Worm (Caenorhabditis elegans): ENCODE results near the gene Y79H2A.2.

Gene Y79H2A.2

ce11 chrIII:12060092-12060491 lies 29.5 kb upstream of the Y79H2A.2 start:
- TF ChIP-seq nhr-12 (tag; optimal IDR thresholded peaks at IDR 0.05) (no peak), elt-3 (tag; optimal IDR thresholded peaks at IDR 0.05) (no peak), M03D4.4 (tag; optimal IDR thresholded peaks at IDR 0.05) (no peak), ztf-11 (tag; optimal IDR thresholded peaks at IDR 0.05) (no peak), lsy-2 (tag; optimal IDR thresholded peaks at IDR 0.05) (no peak), ces-1 (GFP tag; optimal IDR thresholded peaks at IDR 0.05) (no peak), nhr-76 (tag; optimal IDR thresholded peaks at IDR 0.05) (no peak), lin-13 (tag; optimal IDR thresholded peaks at IDR 0.05) (no peak), nhr-2 (tag; optimal IDR thresholded peaks at IDR 0.05) (no peak), unc-120 (tag; optimal IDR thresholded peaks at IDR 0.05; ENCODE audit: poor library complexity, severe bottlenecking) (no peak), mep-1 (tag; optimal IDR thresholded peaks at IDR 0.05) (no peak), ceh-43 (GFP tag; optimal IDR thresholded peaks at IDR 0.05) (no peak), blmp-1 (tag; optimal IDR thresholded peaks at IDR 0.05) (no peak), pha-4 (tag; optimal IDR thresholded peaks at IDR 0.05) (no peak), tbx-8 (GFP tag; optimal IDR thresholded peaks at IDR 0.05) (no peak), unc-62 (GFP tag; optimal IDR thresholded peaks at IDR 0.05) (no peak), ham-2 (GFP tag; optimal IDR thresholded peaks at IDR 0.05) (no peak), sptf-1 (tag; optimal IDR thresholded peaks at IDR 0.05) (no peak), flh-1 (GFP tag; optimal IDR thresholded peaks at IDR 0.05) (no peak)

ce11 chrIII:12059521-12059920 lies 29.0 kb upstream of the Y79H2A.2 start:
- TF ChIP-seq M03D4.4 (tag; optimal IDR thresholded peaks at IDR 0.05) (no peak), bed-3 (GFP tag; optimal IDR thresholded peaks at IDR 0.05) (no peak), unc-62 (GFP tag; optimal IDR thresholded peaks at IDR 0.05) (no peak), unc-120 (tag; optimal IDR thresholded peaks at IDR 0.05; ENCODE audit: poor library complexity, severe bottlenecking) (no peak), sem-2 (GFP tag; optimal IDR thresholded peaks at IDR 0.05) (no peak), ces-1 (GFP tag; optimal IDR thresholded peaks at IDR 0.05) (no peak), ceh-43 (GFP tag; optimal IDR thresholded peaks at IDR 0.05) (no peak), ham-2 (GFP tag; optimal IDR thresholded peaks at IDR 0.05) (no peak), zip-8 (tag; optimal IDR thresholded peaks at IDR 0.05) (no peak), mab-5 (tag; optimal IDR thresholded peaks at IDR 0.05) (no peak), nhr-28 (tag; optimal IDR thresholded peaks at IDR 0.05) (no peak), lsy-2 (tag; optimal IDR thresholded peaks at IDR 0.05) (no peak), pha-4 (tag; optimal IDR thresholded peaks at IDR 0.05) (no peak), hlh-1 (tag; optimal IDR thresholded peaks at IDR 0.05) (no peak), nhr-12 (tag; optimal IDR thresholded peaks at IDR 0.05) (no peak), ztf-11 (tag; optimal IDR thresholded peaks at IDR 0.05) (no peak), mls-2 (tag; optimal IDR thresholded peaks at IDR 0.05) (no peak), elt-3 (tag; optimal IDR thresholded peaks at IDR 0.05) (no peak), snpc-4 (tag; optimal IDR thresholded peaks at IDR 0.05) (no peak)

- TF ChIP-seq ceh-43 (GFP tag; optimal IDR thresholded peaks at IDR 0.05), result peak; percentile 13
- TF ChIP-seq ham-2 (GFP tag; optimal IDR thresholded peaks at IDR 0.05), result peak; percentile 9
- peak; percentile 16 for TF ChIP-seq lin-13 (tag; optimal IDR thresholded peaks at IDR 0.05)
- no peak for TF ChIP-seq lin-32 (GFP tag; optimal IDR thresholded peaks at IDR 0.05)
- peak; percentile 26 for TF ChIP-seq lsy-2 (tag; optimal IDR thresholded peaks at IDR 0.05)
- peak; percentile 91 for TF ChIP-seq ces-1 (GFP tag; optimal IDR thresholded peaks at IDR 0.05)
- peak; percentile 41 for TF ChIP-seq mep-1 (tag; optimal IDR thresholded peaks at IDR 0.05)
- no peak for TF ChIP-seq mab-5 (tag; optimal IDR thresholded peaks at IDR 0.05)
- no peak for TF ChIP-seq nhr-28 (tag; optimal IDR thresholded peaks at IDR 0.05)
- TF ChIP-seq unc-120 (tag; optimal IDR thresholded peaks at IDR 0.05; ENCODE audit: poor library complexity, severe bottlenecking), result no peak
- no peak for TF ChIP-seq sem-2 (GFP tag; optimal IDR thresholded peaks at IDR 0.05)
- no peak for TF ChIP-seq drap-1 (GFP tag; optimal IDR thresholded peaks at IDR 0.05)
- no peak for TF ChIP-seq elt-1 (tag; optimal IDR thresholded peaks at IDR 0.05; ENCODE audit: borderline replicate concordance, insufficient read depth)
- TF ChIP-seq flh-1 (GFP tag; optimal IDR thresholded peaks at IDR 0.05), result no peak
- no peak for TF ChIP-seq ceh-39 (tag; optimal IDR thresholded peaks at IDR 0.05)
Measured at ce11 chrIII:12058429-12058828, 27.9 kb upstream of the Y79H2A.2 start, which contains the start of gene arx-3. Gene arx-3 (minus strand): TSS chrIII:12058458.

- TF ChIP-seq ztf-11 (tag; optimal IDR thresholded peaks at IDR 0.05) (no peak), nhr-12 (tag; optimal IDR thresholded peaks at IDR 0.05) (no peak), elt-3 (tag; optimal IDR thresholded peaks at IDR 0.05) (no peak), lsy-2 (tag; optimal IDR thresholded peaks at IDR 0.05) (no peak), pha-4 (tag; optimal IDR thresholded peaks at IDR 0.05) (no peak), unc-39 (tag; optimal IDR thresholded peaks at IDR 0.05) (no peak)
Measured at ce11 chrIII:12052206-12052605, 21.6 kb upstream of the Y79H2A.2 start, which contains the start of gene Y79H2A.3. Gene Y79H2A.3 (minus strand): TSS chrIII:12052306.

All from whole organism, mixed stage, embryonic.